5 fruit fly cellular contexts compared by ENCODE assay signal in the genomic region with DNA sequence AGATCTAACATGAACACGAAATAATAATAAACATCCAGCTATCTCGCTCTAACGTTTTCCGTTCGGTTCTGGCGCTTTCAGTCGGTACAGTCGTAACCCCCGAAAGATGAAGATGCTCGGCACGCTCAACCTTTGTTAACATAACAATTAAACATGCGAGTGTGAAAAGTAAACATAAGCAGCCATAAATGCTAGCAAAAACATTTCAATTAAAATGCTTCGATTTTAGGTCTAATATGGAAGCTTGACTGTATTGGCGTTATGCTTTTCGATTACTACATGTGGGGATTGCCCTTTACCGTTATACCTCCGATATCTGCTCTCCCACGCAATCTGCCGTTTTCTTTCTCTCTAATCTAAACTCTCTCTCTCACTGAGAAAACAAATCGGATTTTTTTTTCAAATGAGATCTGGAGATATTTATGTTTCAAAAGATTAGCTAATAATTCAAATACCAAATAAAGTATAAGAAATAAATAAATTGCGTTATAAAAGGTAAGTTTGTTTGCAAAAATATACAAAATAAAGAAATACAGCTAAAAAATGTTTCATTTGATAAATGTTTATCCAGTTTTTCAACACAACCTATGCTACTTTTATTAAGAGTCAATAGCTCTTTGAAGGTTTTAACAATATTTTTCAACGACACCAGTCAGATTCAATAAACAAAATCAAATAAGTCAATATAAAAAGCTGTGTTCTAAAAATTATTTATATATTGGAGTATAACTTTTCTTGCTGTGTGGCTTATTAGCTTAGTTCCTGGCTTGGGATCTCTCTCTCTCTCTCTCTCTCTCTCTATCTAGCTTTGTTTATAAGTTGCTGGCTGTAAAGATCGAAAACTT.
TF ChIP-seq lines count a peak whose summit lies in the region.

No protein-coding gene starts in this region.

TF ChIP-seq in whole organism, adult, 20 proteins besides CTCF, POLR2A, EP300 and RAD21 (continued from another document):
- peak; percentile 87 for TF ChIP-seq CG7101 (tag; optimal IDR thresholded peaks at IDR 0.05; lab: Kevin White, UChicago)
- no peak for TF ChIP-seq tj (GFP tag; optimal IDR thresholded peaks at IDR 0.05; lab: Kevin White, UChicago)
- no peak for TF ChIP-seq Clk (GFP tag; optimal IDR thresholded peaks at IDR 0.05; lab: Kevin White, UChicago)
- TF ChIP-seq toe (GFP tag; optimal IDR thresholded peaks at IDR 0.05; lab: Kevin White, UChicago), result peak; percentile 6

TF ChIP-seq in whole organism, embryonic, 481 proteins besides CTCF, POLR2A, EP300 and RAD21 (continued from another document and continues in another):
- TF ChIP-seq h (optimal IDR thresholded peaks at IDR 0.05; lab: Kevin White, UChicago) (no peak), ash1 (GFP tag; optimal IDR thresholded peaks at IDR 0.05; lab: Kevin White, UChicago) (peak; percentile 89), Gug (GFP tag; IDR thresholded peaks at IDR 0.05; lab: Robert Waterston, UW) (peak; percentile 96), lola (GFP tag; optimal IDR thresholded peaks at IDR 0.05; lab: Kevin White, UChicago) (peak in 1 of 3 experiments; percentile 65), CG2202 (tag; optimal IDR thresholded peaks at IDR 0.05; lab: Kevin White, UChicago) (peak; percentile 56), Doc3 (GFP tag; IDR thresholded peaks at IDR 0.05; lab: Robert Waterston, UW; ENCODE audit: partially characterized antibody) (no peak), gfzf (GFP tag; optimal IDR thresholded peaks at IDR 0.05; lab: Kevin White, UChicago) (no peak), Oli (tag; optimal IDR thresholded peaks at IDR 0.05; lab: Kevin White, UChicago) (peak; percentile 73), CG15011 (GFP tag; optimal IDR thresholded peaks at IDR 0.05; lab: Kevin White, UChicago) (peak; percentile 77), az2 (GFP tag; optimal IDR thresholded peaks at IDR 0.05; lab: Kevin White, UChicago) (peak; percentile 82), stwl (tag; optimal IDR thresholded peaks at IDR 0.05; lab: Kevin White, UChicago) (no peak), CG4404 (GFP tag; IDR thresholded peaks at IDR 0.05; lab: Robert Waterston, UW) (peak; percentile 76), fru (optimal IDR thresholded peaks at IDR 0.05; lab: Kevin White, UChicago) (no peak), Ssrp (tag; optimal IDR thresholded peaks at IDR 0.05; lab: Kevin White, UChicago) (peak; percentile 73), pan (optimal IDR thresholded peaks at IDR 0.05; lab: Kevin White, UChicago) (no peak), pan (GFP tag; optimal IDR thresholded peaks at IDR 0.05 in 1 of 2, IDR thresholded peaks at IDR 0.05 in 1 of 2) (peak in 1 of 2 experiments; percentile 94), CG9609 (GFP tag; optimal IDR thresholded peaks at IDR 0.05; lab: Kevin White, UChicago) (peak; percentile 91), her (GFP tag; optimal IDR thresholded peaks at IDR 0.05; lab: Kevin White, UChicago) (peak; percentile 93), Trl (optimal IDR thresholded peaks at IDR 0.05; lab: Kevin White, UChicago) (peak; percentile 50 to 72), Trl (GFP tag; optimal IDR thresholded peaks at IDR 0.05; lab: Kevin White, UChicago) (peak; percentile 91), otp (GFP tag; IDR thresholded peaks at IDR 0.05; lab: Robert Waterston, UW) (peak; percentile 94), Meics (GFP tag; optimal IDR thresholded peaks at IDR 0.05; lab: Kevin White, UChicago) (peak; percentile 89), CG31365 (tag; optimal IDR thresholded peaks at IDR 0.05; lab: Kevin White, UChicago) (peak; percentile 82), Bdp1 (GFP tag; optimal IDR thresholded peaks at IDR 0.05; lab: Kevin White, UChicago) (peak; percentile 85), Asciz (GFP tag; optimal IDR thresholded peaks at IDR 0.05; lab: Kevin White, UChicago) (peak; percentile 82), ase (GFP tag; IDR thresholded peaks at IDR 0.05; lab: Robert Waterston, UW) (peak; percentile 89), CG1602 (GFP tag; optimal IDR thresholded peaks at IDR 0.05; lab: Kevin White, UChicago) (peak; percentile 77), crc (GFP tag; optimal IDR thresholded peaks at IDR 0.05; lab: Kevin White, UChicago) (peak; percentile 88), ATbp (GFP tag; optimal IDR thresholded peaks at IDR 0.05; lab: Kevin White, UChicago) (peak; percentile 88)

TF ChIP-seq in whole organism, prepupa, 60 proteins besides CTCF, POLR2A, EP300 and RAD21 (continued from another document and continues in another):
- TF ChIP-seq CG15336 (GFP tag; IDR thresholded peaks at IDR 0.05; lab: Robert Waterston, UW), result peak; percentile 82
- no peak for TF ChIP-seq CG6808 (GFP tag; optimal IDR thresholded peaks at IDR 0.05; lab: Kevin White, UChicago)
- TF ChIP-seq CG4318 (GFP tag; optimal IDR thresholded peaks at IDR 0.05; lab: Kevin White, UChicago), result peak; percentile 47
- TF ChIP-seq CG16779 (tag; optimal IDR thresholded peaks at IDR 0.05; lab: Kevin White, UChicago), result no peak
- TF ChIP-seq lz (GFP tag; optimal IDR thresholded peaks at IDR 0.05; lab: Kevin White, UChicago), result peak; percentile 66
- peak; percentile 39 for TF ChIP-seq Eip75B (GFP tag; optimal IDR thresholded peaks at IDR 0.05; lab: Kevin White, UChicago)
- peak; percentile 25 for TF ChIP-seq CG11902 (GFP tag; optimal IDR thresholded peaks at IDR 0.05; lab: Kevin White, UChicago)
- peak; percentile 28 for TF ChIP-seq Hr38 (GFP tag; optimal IDR thresholded peaks at IDR 0.05; lab: Kevin White, UChicago)
- TF ChIP-seq Ets21C (GFP tag; optimal IDR thresholded peaks at IDR 0.05; lab: Kevin White, UChicago), result peak; percentile 48
- no peak for TF ChIP-seq dsx (GFP tag; optimal IDR thresholded peaks at IDR 0.05; lab: Kevin White, UChicago; ENCODE audit: poor library complexity, severe bottlenecking)
- peak; percentile 41 for TF ChIP-seq CG11762 (GFP tag; optimal IDR thresholded peaks at IDR 0.05; lab: Kevin White, UChicago; ENCODE audit: insufficient read depth)
- no peak for TF ChIP-seq Lpt (GFP tag; optimal IDR thresholded peaks at IDR 0.05; lab: Kevin White, UChicago)
- TF ChIP-seq Gug (GFP tag; IDR thresholded peaks at IDR 0.05; lab: Robert Waterston, UW), result peak; percentile 57; the same call in 1 of the 2 replicates
- TF ChIP-seq Ets96B (tag; optimal IDR thresholded peaks at IDR 0.05; lab: Kevin White, UChicago), result peak; percentile 30
- TF ChIP-seq Eip93F (GFP tag; optimal IDR thresholded peaks at IDR 0.05; lab: Kevin White, UChicago), result no peak
- TF ChIP-seq Hr4 (GFP tag; optimal IDR thresholded peaks at IDR 0.05; lab: Kevin White, UChicago), result peak; percentile 82
- TF ChIP-seq vri (GFP tag; optimal IDR thresholded peaks at IDR 0.05; lab: Kevin White, UChicago), result peak; percentile 71
- peak; percentile 52 for TF ChIP-seq achi (GFP tag; optimal IDR thresholded peaks at IDR 0.05; lab: Kevin White, UChicago)
- peak; percentile 73 for TF ChIP-seq Sox14 (GFP tag; optimal IDR thresholded peaks at IDR 0.05; lab: Kevin White, UChicago)
- peak; percentile 45 for TF ChIP-seq topi (GFP tag; optimal IDR thresholded peaks at IDR 0.05; lab: Kevin White, UChicago)
- no peak for TF ChIP-seq ss (GFP tag; optimal IDR thresholded peaks at IDR 0.05; lab: Kevin White, UChicago)
- TF ChIP-seq eg (GFP tag; IDR thresholded peaks at IDR 0.05; lab: Robert Waterston, UW), result peak; percentile 91
- no peak for TF ChIP-seq fd59A (GFP tag; optimal IDR thresholded peaks at IDR 0.05; lab: Kevin White, UChicago)
- TF ChIP-seq Met (GFP tag; optimal IDR thresholded peaks at IDR 0.05; lab: Kevin White, UChicago), result peak; percentile 63
- TF ChIP-seq CG8319 (GFP tag; optimal IDR thresholded peaks at IDR 0.05; lab: Kevin White, UChicago), result peak; percentile 12
- peak; percentile 33 for TF ChIP-seq CG3919 (GFP tag; optimal IDR thresholded peaks at IDR 0.05; lab: Kevin White, UChicago)
- TF ChIP-seq CG6163 (GFP tag; IDR thresholded peaks at IDR 0.05; lab: Robert Waterston, UW), result peak; percentile 82
- peak; percentile 28 for TF ChIP-seq CG8632 (GFP tag; optimal IDR thresholded peaks at IDR 0.05; lab: Kevin White, UChicago)
- TF ChIP-seq Eip78C (GFP tag; lab: Kevin White, UChicago), result peak; percentile 83
- peak in 1 of 2 experiments; percentile 45 for TF ChIP-seq salr (GFP tag; optimal IDR thresholded peaks at IDR 0.05; lab: Kevin White, UChicago)

TF ChIP-seq in whole organism, pupa, 21 proteins besides CTCF, POLR2A, EP300 and RAD21 (continued from another document):
- TF ChIP-seq CG4496 (GFP tag; IDR thresholded peaks at IDR 0.05; lab: Robert Waterston, UW), result peak; percentile 87
- TF ChIP-seq gl (tag; optimal IDR thresholded peaks at IDR 0.05; lab: Kevin White, UChicago), result no peak
- peak; percentile 57 for TF ChIP-seq CG14655 (GFP tag; optimal IDR thresholded peaks at IDR 0.05; lab: Kevin White, UChicago)

TF ChIP-seq in whole organism, wandering third instar larva, 38 proteins besides CTCF, POLR2A, EP300 and RAD21 (continued from another document):
- TF ChIP-seq Hr78 (GFP tag; optimal IDR thresholded peaks at IDR 0.05; lab: Kevin White, UChicago) (no peak), CG32264 (GFP tag; optimal IDR thresholded peaks at IDR 0.05; lab: Kevin White, UChicago) (peak; percentile 56), br (GFP tag; optimal IDR thresholded peaks at IDR 0.05; lab: Kevin White, UChicago) (peak; percentile 77), CrebA (GFP tag; optimal IDR thresholded peaks at IDR 0.05; lab: Kevin White, UChicago; ENCODE audit: borderline replicate concordance) (no peak), psq (GFP tag; optimal IDR thresholded peaks at IDR 0.05; lab: Kevin White, UChicago) (peak; percentile 42), pan (optimal IDR thresholded peaks at IDR 0.05; lab: Kevin White, UChicago) (no peak), Abd-B (GFP tag; optimal IDR thresholded peaks at IDR 0.05; lab: Kevin White, UChicago) (no peak), Hnf4 (GFP tag; optimal IDR thresholded peaks at IDR 0.05; lab: Kevin White, UChicago) (peak; percentile 74), sv (GFP tag; optimal IDR thresholded peaks at IDR 0.05; lab: Kevin White, UChicago) (peak; percentile 88), HLH106 (tag; optimal IDR thresholded peaks at IDR 0.05; lab: Kevin White, UChicago) (peak; percentile 58), h (GFP tag; optimal IDR thresholded peaks at IDR 0.05; lab: Kevin White, UChicago) (peak; percentile 81), dmrt93B (GFP tag; optimal IDR thresholded peaks at IDR 0.05; lab: Kevin White, UChicago) (peak; percentile 26), usp (GFP tag; optimal IDR thresholded peaks at IDR 0.05; lab: Kevin White, UChicago) (no peak), dl (GFP tag; optimal IDR thresholded peaks at IDR 0.05; lab: Kevin White, UChicago; ENCODE audit: insufficient read depth in 1 of 2, partially characterized antibody in 2 of 2) (no peak), Jra (GFP tag; optimal IDR thresholded peaks at IDR 0.05; lab: Kevin White, UChicago) (no peak), Dif (GFP tag; optimal IDR thresholded peaks at IDR 0.05; lab: Kevin White, UChicago; ENCODE audit: partially characterized antibody) (no peak), Vsx2 (GFP tag; optimal IDR thresholded peaks at IDR 0.05; lab: Kevin White, UChicago; ENCODE audit: partially characterized antibody) (peak; percentile 39), fru (GFP tag; optimal IDR thresholded peaks at IDR 0.05; lab: Kevin White, UChicago) (peak; percentile 73)
TF ChIP-seq in whole organism, wandering third instar larva: peak in this region for 19.
